Worm (Caenorhabditis elegans): Measurements from ENCODE around the gene gbb-1.

The gbb-1 gene

ce11 chrX:2955628-2956027 lies 2.1 kb upstream of the gbb-1 start:
- no peak for TF ChIP-seq egl-27 (tag; optimal IDR thresholded peaks at IDR 0.05)
- no peak for TF ChIP-seq unc-39 (tag; optimal IDR thresholded peaks at IDR 0.05)
- no peak for TF ChIP-seq lsy-2 (tag; optimal IDR thresholded peaks at IDR 0.05)
- TF ChIP-seq ztf-4 (tag; optimal IDR thresholded peaks at IDR 0.05): no peak
- TF ChIP-seq ztf-11 (tag; optimal IDR thresholded peaks at IDR 0.05): no peak
- no peak for TF ChIP-seq lin-39 (tag; optimal IDR thresholded peaks at IDR 0.05)

DNA sequence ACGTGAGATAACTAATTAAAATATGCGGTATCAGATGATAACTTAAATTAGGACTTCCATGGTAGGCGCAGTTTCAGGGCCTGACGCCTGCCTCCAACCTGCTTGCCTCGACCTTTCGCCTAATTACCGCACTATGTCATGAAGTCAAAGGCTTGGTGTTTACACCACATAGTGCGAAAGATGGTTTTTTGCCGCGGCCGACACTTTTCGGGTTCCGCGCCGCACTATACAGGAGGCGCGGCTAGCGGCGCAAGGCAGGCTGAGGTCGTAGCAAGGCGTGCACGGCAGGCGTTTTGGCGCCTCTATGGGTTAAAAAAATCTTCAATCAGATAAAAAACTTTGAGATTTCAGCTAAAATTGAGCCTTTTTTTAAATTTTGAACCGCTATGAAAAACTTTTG lies 3.0 kb downstream of the gbb-1 start:
- no peak for TF ChIP-seq nhr-129 (tag; optimal IDR thresholded peaks at IDR 0.05)
- peak; percentile 67 for TF ChIP-seq snpc-4 (tag; optimal IDR thresholded peaks at IDR 0.05)

- TF ChIP-seq nhr-6 (tag; optimal IDR thresholded peaks at IDR 0.05) (no peak), mdl-1 (tag; optimal IDR thresholded peaks at IDR 0.05) (no peak), ztf-1 (GFP tag; conservative IDR thresholded peaks at IDR 0.05) (no peak), ztf-4 (tag; optimal IDR thresholded peaks at IDR 0.05) (no peak), unc-55 (GFP tag; optimal IDR thresholded peaks at IDR 0.05) (no peak), fos-1 (tag; optimal IDR thresholded peaks at IDR 0.05) (no peak), gmeb-1 (tag; optimal IDR thresholded peaks at IDR 0.05) (no peak), nhr-129 (tag; optimal IDR thresholded peaks at IDR 0.05) (no peak), nhr-237 (tag; optimal IDR thresholded peaks at IDR 0.05) (no peak), unc-62 (GFP tag; optimal IDR thresholded peaks at IDR 0.05) (no peak), aly-2 (tag; optimal IDR thresholded peaks at IDR 0.05) (no peak), lsy-2 (tag; optimal IDR thresholded peaks at IDR 0.05) (no peak), peb-1 (tag; optimal IDR thresholded peaks at IDR 0.05) (no peak), sma-9 (GFP tag; optimal IDR thresholded peaks at IDR 0.05) (no peak), sma-9 (tag; optimal IDR thresholded peaks at IDR 0.05) (no peak), unc-39 (tag; optimal IDR thresholded peaks at IDR 0.05) (no peak)
These were observed 8.5 kb downstream of the gbb-1 start for ce11 chrX:2966252-2966651.

DNA sequence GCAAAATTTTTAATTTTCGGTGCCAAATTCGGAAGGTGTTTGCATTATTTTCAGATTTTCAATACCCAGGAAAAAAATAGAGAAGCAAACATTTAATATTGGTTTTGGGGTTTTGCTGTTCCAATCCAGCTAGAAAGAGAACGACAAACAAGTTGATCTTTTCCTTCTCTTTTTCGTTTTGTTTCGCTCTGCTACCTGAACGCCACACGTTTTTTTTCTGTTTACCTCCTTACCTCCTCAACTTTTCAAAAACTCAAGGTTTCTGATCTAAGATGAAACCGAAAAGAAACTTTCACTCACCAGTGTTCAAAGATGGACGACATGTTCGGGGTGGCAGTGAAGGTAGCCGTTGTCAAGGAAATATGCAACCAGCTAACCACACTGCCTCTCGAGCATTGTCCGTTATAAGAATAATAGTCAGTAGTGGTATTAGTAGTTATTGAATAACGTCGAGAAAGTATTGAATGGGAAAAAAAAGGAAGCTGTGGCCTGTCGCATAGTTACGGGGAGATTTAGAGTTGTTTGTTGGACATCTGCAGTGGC lies 11.8 kb downstream of the gbb-1 start:
- TF ChIP-seq mab-5 (tag; optimal IDR thresholded peaks at IDR 0.05) (no peak), crh-2 (tag; optimal IDR thresholded peaks at IDR 0.05) (peak; percentile 34), blmp-1 (tag; optimal IDR thresholded peaks at IDR 0.05; ENCODE audit: insufficient read depth) (peak; percentile 21)

DNA sequence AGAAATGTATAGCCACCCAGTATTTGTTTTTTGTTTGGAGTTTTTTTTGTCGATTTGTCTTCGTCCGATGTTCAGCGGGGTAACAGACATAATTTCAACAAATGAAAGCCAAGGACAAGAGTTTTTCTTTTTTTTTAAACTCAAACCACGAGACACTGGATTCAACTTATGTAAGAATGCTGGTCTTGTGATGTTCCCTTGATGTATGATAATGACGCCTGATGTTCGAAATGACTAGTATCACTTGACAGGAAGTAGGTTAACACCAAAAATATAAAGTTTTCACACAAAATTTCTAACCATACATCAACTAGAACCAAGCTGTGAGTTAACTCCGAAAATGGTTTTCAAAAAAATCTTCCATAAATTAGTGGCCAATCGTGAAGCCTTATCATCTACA lies 12.5 kb downstream of the gbb-1 start:
- no peak for TF ChIP-seq alr-1 (tag; optimal IDR thresholded peaks at IDR 0.05)
- no peak for TF ChIP-seq mdl-1 (tag; optimal IDR thresholded peaks at IDR 0.05)
- no peak for TF ChIP-seq zag-1 (tag; optimal IDR thresholded peaks at IDR 0.05)
- TF ChIP-seq nhr-25 (tag; optimal IDR thresholded peaks at IDR 0.05): no peak
- TF ChIP-seq sma-3 (GFP tag; optimal IDR thresholded peaks at IDR 0.05): no peak
- no peak for TF ChIP-seq sma-9 (GFP tag; optimal IDR thresholded peaks at IDR 0.05)
- TF ChIP-seq sma-9 (tag; optimal IDR thresholded peaks at IDR 0.05): no peak
- TF ChIP-seq ceh-82 (tag; optimal IDR thresholded peaks at IDR 0.05): no peak
- no peak for TF ChIP-seq blmp-1 (tag; optimal IDR thresholded peaks at IDR 0.05; ENCODE audit: insufficient read depth)
- no peak for TF ChIP-seq ceh-16 (tag; optimal IDR thresholded peaks at IDR 0.05)
- TF ChIP-seq nhr-237 (tag; optimal IDR thresholded peaks at IDR 0.05): no peak

ce11 chrX:2970804-2971395 lies 13.2 kb downstream of the gbb-1 start:
- TF ChIP-seq nhr-237 (tag; optimal IDR thresholded peaks at IDR 0.05): no peak
- TF ChIP-seq nhr-10 (tag; optimal IDR thresholded peaks at IDR 0.05): no peak
- TF ChIP-seq unc-39 (tag; optimal IDR thresholded peaks at IDR 0.05): no peak
- no peak for TF ChIP-seq unc-62 (GFP tag; optimal IDR thresholded peaks at IDR 0.05)
- no peak for TF ChIP-seq egl-27 (tag; optimal IDR thresholded peaks at IDR 0.05)
- TF ChIP-seq blmp-1 (tag; optimal IDR thresholded peaks at IDR 0.05; ENCODE audit: insufficient read depth): no peak
- no peak for TF ChIP-seq C34F6.9 (tag; optimal IDR thresholded peaks at IDR 0.05)
- no peak for TF ChIP-seq alr-1 (tag; optimal IDR thresholded peaks at IDR 0.05)
- TF ChIP-seq sem-4 (tag; optimal IDR thresholded peaks at IDR 0.05): no peak
- TF ChIP-seq mdl-1 (tag; optimal IDR thresholded peaks at IDR 0.05): no peak
- no peak for TF ChIP-seq F13H6.1 (tag; optimal IDR thresholded peaks at IDR 0.05)
- no peak for TF ChIP-seq lsy-2 (tag; optimal IDR thresholded peaks at IDR 0.05)
- no peak for TF ChIP-seq nhr-23 (tag; optimal IDR thresholded peaks at IDR 0.05)
- TF ChIP-seq lin-13 (GFP tag; optimal IDR thresholded peaks at IDR 0.05): no peak
- TF ChIP-seq unc-55 (GFP tag; optimal IDR thresholded peaks at IDR 0.05): no peak
- TF ChIP-seq aly-2 (tag; optimal IDR thresholded peaks at IDR 0.05): no peak
- TF ChIP-seq nhr-12 (tag; optimal IDR thresholded peaks at IDR 0.05): no peak
- no peak for TF ChIP-seq nhr-77 (tag; optimal IDR thresholded peaks at IDR 0.05)
- TF ChIP-seq ama-1 (optimal IDR thresholded peaks at IDR 0.05): peak; percentile 13
- no peak for TF ChIP-seq R02D3.7 (tag; optimal IDR thresholded peaks at IDR 0.05)
- TF ChIP-seq Y55F3AM.14 (GFP tag; optimal IDR thresholded peaks at IDR 0.05): no peak
- no peak for TF ChIP-seq ztf-4 (tag; optimal IDR thresholded peaks at IDR 0.05)
- TF ChIP-seq elt-1 (tag; optimal IDR thresholded peaks at IDR 0.05): no peak
- TF ChIP-seq nhr-6 (tag; optimal IDR thresholded peaks at IDR 0.05): no peak
- TF ChIP-seq nhr-129 (tag; optimal IDR thresholded peaks at IDR 0.05): no peak
- no peak for TF ChIP-seq mbf-1 (tag; optimal IDR thresholded peaks at IDR 0.05)

Data from whole organism, L2 larva.